Fruit fly (Drosophila melanogaster) whole organism, embryonic: ENCODE results near the gene simj.
A peak's percentile ranks its signal among the peaks of the same experiment; 100 is the strongest.

Experiments used
- Aef1 ChIP-seq: fragments of 200-800 bp; sonication (Bioruptor generic); IDR thresholded peaks from 3 replicates; pipeline ENCODE4 v1.3.6; 2022; ENCODE audit warnings: missing biosample characterization, missing genetic modification characterization
- Antp ChIP-seq: fragments of 200-800 bp; sonication (Bioruptor generic); optimal IDR thresholded peaks from 3 replicates; lab custom pipeline; 2016; ENCODE audit warnings: missing biosample characterization, missing genetic modification characterization
- Atf-2 ChIP-seq: fragments of 200-800 bp; sonication (Bioruptor generic); optimal IDR thresholded peaks from 2 replicates; lab custom pipeline; 2016; ENCODE audit warnings: missing biosample characterization, missing genetic modification characterization
- CG10147 ChIP-seq: fragments of 200-800 bp; sonication (Bioruptor generic); optimal IDR thresholded peaks from 2 replicates; lab custom pipeline; 2019; ENCODE audit warnings: missing biosample characterization, mild to moderate bottlenecking, missing genetic modification characterization, moderate library complexity
- CG14050 ChIP-seq: fragments of 200-800 bp; sonication (Bioruptor generic); IDR thresholded peaks from 3 replicates; pipeline ENCODE4 v1.3.6; 2022; ENCODE audit warnings: missing biosample characterization, missing genetic modification characterization
- CG1602 ChIP-seq: fragments of 200-800 bp; sonication (Bioruptor generic); optimal IDR thresholded peaks from 3 replicates; lab custom pipeline; 2016; ENCODE audit warnings: missing biosample characterization, missing genetic modification characterization
- CG1603 ChIP-seq: fragments of 200-800 bp; sonication (Bioruptor generic); optimal IDR thresholded peaks from 2 replicates; lab custom pipeline; 2019; ENCODE audit warnings: missing biosample characterization, mild to moderate bottlenecking, missing genetic modification characterization, moderate library complexity
- CG16813 ChIP-seq: fragments of 200-800 bp; sonication (Bioruptor generic); IDR thresholded peaks from 3 replicates; pipeline ENCODE4 v1.3.6; 2022; ENCODE audit warnings: missing biosample characterization, missing genetic modification characterization; ENCODE audit not compliant: partially characterized antibody
- CG17829 ChIP-seq: fragments of 200-800 bp; optimal IDR thresholded peaks from 2 replicates; lab custom pipeline; 2019; ENCODE audit warnings: missing biosample characterization, mild to moderate bottlenecking, missing genetic modification characterization, moderate library complexity
- CG34224 ChIP-seq: fragments of 200-800 bp; sonication (Bioruptor generic); IDR thresholded peaks from 3 replicates; pipeline ENCODE4 v1.3.6; 2022; ENCODE audit warnings: missing biosample characterization, missing genetic modification characterization; ENCODE audit not compliant: partially characterized antibody
- CG4282 ChIP-seq: fragments of 200-800 bp; sonication (Bioruptor generic); optimal IDR thresholded peaks from 2 replicates; lab custom pipeline; 2016; ENCODE audit warnings: missing biosample characterization, missing genetic modification characterization
- CG4820 ChIP-seq: fragments of 200-800 bp; sonication (Bioruptor generic); optimal IDR thresholded peaks from 3 replicates; lab custom pipeline; 2016; ENCODE audit warnings: missing biosample characterization, missing genetic modification characterization
- CG6175 ChIP-seq: fragments of 200-800 bp; sonication (Bioruptor generic); IDR thresholded peaks from 3 replicates; pipeline ENCODE4 v1.3.6; 2022; ENCODE audit warnings: missing biosample characterization, missing genetic modification characterization
- CG6813 ChIP-seq: fragments of 200-800 bp; sonication (Bioruptor generic); optimal IDR thresholded peaks from 2 replicates; lab custom pipeline; 2017; ENCODE audit warnings: missing biosample characterization, missing genetic modification characterization, mild to moderate bottlenecking, moderate library complexity, missing genetic modification reagents
- CG8290 ChIP-seq, 3 experiments: fragments of 200-800 bp; sonication (Bioruptor generic); optimal IDR thresholded peaks; 2 replicates each; lab custom pipeline; 2016 to 2019; ENCODE audit warnings: missing biosample characterization in 3 of 3, missing genetic modification characterization in 3 of 3, mild to moderate bottlenecking in 2 of 3, moderate library complexity in 1 of 3
- CG8388 ChIP-seq: fragments of 200-800 bp; sonication (Bioruptor generic); optimal IDR thresholded peaks from 2 replicates; lab custom pipeline; 2019; ENCODE audit warnings: missing biosample characterization, mild to moderate bottlenecking, missing genetic modification characterization, moderate library complexity
- CoRest ChIP-seq: fragments of 200-800 bp; sonication (Bioruptor generic); optimal IDR thresholded peaks from 3 replicates; lab custom pipeline; 2018; ENCODE audit warnings: missing biosample characterization, mild to moderate bottlenecking, missing genetic modification characterization, moderate library complexity
- Dll ChIP-seq: fragments of 200-800 bp; sonication (Bioruptor generic); IDR thresholded peaks from 4 replicates; pipeline ENCODE4 v1.3.6; 2022; ENCODE audit warnings: missing biosample characterization, missing genetic modification characterization; ENCODE audit not compliant: partially characterized antibody
- ERR ChIP-seq: fragments of 200-800 bp; sonication (Bioruptor generic); optimal IDR thresholded peaks from 2 replicates; lab custom pipeline; 2016; ENCODE audit warnings: missing biosample characterization, missing genetic modification characterization
- HLHmδ ChIP-seq: fragments of 200-800 bp; sonication (Bioruptor generic); optimal IDR thresholded peaks from 2 replicates; lab custom pipeline; 2018; ENCODE audit warnings: missing biosample characterization, mild to moderate bottlenecking, missing genetic modification characterization, moderate library complexity
- Hr3 ChIP-seq: fragments of 200-800 bp; sonication (Bioruptor generic); optimal IDR thresholded peaks from 3 replicates; lab custom pipeline; 2016; ENCODE audit warnings: missing biosample characterization, missing genetic modification characterization
- Lim3 ChIP-seq: fragments of 200-800 bp; sonication (Bioruptor generic); IDR thresholded peaks from 2 replicates; pipeline ENCODE4 v1.3.6; 2022; ENCODE audit warnings: missing biosample characterization, missing genetic modification characterization
- MTF-1 ChIP-seq: fragments of 200-800 bp; sonication (Bioruptor generic); optimal IDR thresholded peaks from 2 replicates; lab custom pipeline; 2018; ENCODE audit warnings: missing biosample characterization, mild to moderate bottlenecking, missing genetic modification characterization, borderline replicate concordance
- PHDP ChIP-seq: fragments of 200-800 bp; sonication (Bioruptor generic); optimal IDR thresholded peaks from 3 replicates; lab custom pipeline; 2018; ENCODE audit warnings: missing biosample characterization, mild to moderate bottlenecking, missing genetic modification characterization, moderate library complexity
- Sin3A ChIP-seq: fragments of >200 bp; optimal IDR thresholded peaks from 2 replicates; lab custom pipeline; 2018
- Taf1 ChIP-seq: fragments of 200-800 bp; sonication (Bioruptor generic); IDR thresholded peaks from 2 replicates; pipeline ENCODE4 v1.3.6; 2022; ENCODE audit warnings: missing biosample characterization, missing genetic modification characterization
- Xrp1 ChIP-seq: fragments of 200-800 bp; sonication (Bioruptor generic); IDR thresholded peaks from 2 replicates; pipeline ENCODE4 v1.3.6; 2022; ENCODE audit warnings: missing biosample characterization, missing genetic modification characterization
- ash1 ChIP-seq: fragments of 200-800 bp; sonication (Bioruptor generic); optimal IDR thresholded peaks from 2 replicates; lab custom pipeline; 2018; ENCODE audit warnings: missing biosample characterization, mild to moderate bottlenecking, missing genetic modification characterization
- br ChIP-seq: fragments of >200 bp; optimal IDR thresholded peaks from 2 replicates; lab custom pipeline; 2017
- btn ChIP-seq: fragments of 200-800 bp; sonication (Bioruptor generic); optimal IDR thresholded peaks from 2 replicates; lab custom pipeline; 2016; ENCODE audit warnings: missing biosample characterization, missing genetic modification characterization
- crp ChIP-seq, 2 experiments: fragments of 200-800 bp; sonication (Bioruptor generic); optimal IDR thresholded peaks; 2 replicates in 1 of 2; 3 replicates in 1 of 2; lab custom pipeline; 2017; ENCODE audit warnings: missing biosample characterization in 2 of 2, missing genetic modification characterization in 2 of 2, mild to moderate bottlenecking in 1 of 2, moderate library complexity in 1 of 2
- dimm ChIP-seq: fragments of 200-800 bp; sonication (Bioruptor generic); IDR thresholded peaks from 2 replicates; pipeline ENCODE4 v1.3.6; 2022; ENCODE audit warnings: missing biosample characterization, missing genetic modification characterization
- dpn ChIP-seq, 2 experiments: fragments of 200-800 bp; sonication (Bioruptor generic); optimal IDR thresholded peaks; 3 replicates each; lab custom pipeline; 2016; ENCODE audit warnings: missing biosample characterization in 2 of 2, missing genetic modification characterization in 2 of 2
- fd64A ChIP-seq: fragments of 200-800 bp; sonication (Bioruptor generic); optimal IDR thresholded peaks from 3 replicates; lab custom pipeline; 2018; ENCODE audit warnings: missing biosample characterization, mild to moderate bottlenecking, missing genetic modification characterization
- fd96Cb ChIP-seq: fragments of 200-800 bp; sonication (Bioruptor generic); optimal IDR thresholded peaks from 2 replicates; lab custom pipeline; 2018; ENCODE audit warnings: missing biosample characterization, mild to moderate bottlenecking, missing genetic modification characterization, moderate library complexity
- gcm ChIP-seq: fragments of 200-800 bp; sonication (Bioruptor generic); optimal IDR thresholded peaks from 2 replicates; lab custom pipeline; 2019; ENCODE audit warnings: missing biosample characterization, mild to moderate bottlenecking, missing genetic modification characterization, moderate library complexity
- grn ChIP-seq: fragments of 200-800 bp; sonication (Bioruptor generic); optimal IDR thresholded peaks from 3 replicates; lab custom pipeline; 2017; ENCODE audit warnings: missing biosample characterization, missing genetic modification characterization
- h ChIP-seq: fragments of >200 bp; optimal IDR thresholded peaks from 2 replicates; lab custom pipeline; 2017
- jumu ChIP-seq: fragments of 200-800 bp; sonication (Bioruptor generic); optimal IDR thresholded peaks from 3 replicates; lab custom pipeline; 2016; ENCODE audit warnings: missing biosample characterization, missing genetic modification characterization
- lola ChIP-seq, 3 experiments: fragments of >200 bp in 2 of 3; fragments of 200-800 bp in 1 of 3; sonication (Bioruptor generic) in 1 of 3; optimal IDR thresholded peaks; 2 replicates each; lab custom pipeline; 2017 to 2019; ENCODE audit warnings: missing biosample characterization in 3 of 3, missing genetic modification characterization in 3 of 3, mild to moderate bottlenecking in 1 of 3, moderate library complexity in 1 of 3
- lov ChIP-seq, 2 experiments: fragments of 200-800 bp in 1 of 2; fragments of >200 bp in 1 of 2; sonication (Bioruptor generic) in 1 of 2; IDR thresholded peaks in 1 of 2; optimal IDR thresholded peaks in 1 of 2; 2 replicates in 1 of 2; 3 replicates in 1 of 2; pipeline versions ENCODE4 v1.3.6 to Lab custom; 2017 to 2022; ENCODE audit warnings: missing biosample characterization in 1 of 2, missing genetic modification characterization in 1 of 2
- nau ChIP-seq: fragments of 200-800 bp; sonication (Bioruptor generic); optimal IDR thresholded peaks from 3 replicates; lab custom pipeline; 2017; ENCODE audit warnings: missing biosample characterization, mild to moderate bottlenecking, missing genetic modification characterization, missing genetic modification reagents
- psq ChIP-seq: fragments of 200-800 bp; sonication (Bioruptor generic); optimal IDR thresholded peaks from 2 replicates; lab custom pipeline; 2017; ENCODE audit warnings: missing biosample characterization, missing genetic modification characterization
- row ChIP-seq: fragments of 200-800 bp; sonication (Bioruptor generic); IDR thresholded peaks from 3 replicates; pipeline ENCODE4 v1.3.6; 2022; ENCODE audit warnings: missing biosample characterization, missing genetic modification characterization
- run ChIP-seq: fragments of 200-800 bp; sonication (Bioruptor generic); optimal IDR thresholded peaks from 3 replicates; lab custom pipeline; 2018; ENCODE audit warnings: missing biosample characterization, mild to moderate bottlenecking, missing genetic modification characterization
- sd ChIP-seq: fragments of 200-800 bp; sonication (Bioruptor generic); optimal IDR thresholded peaks from 3 replicates; lab custom pipeline; 2018; ENCODE audit warnings: missing biosample characterization, mild to moderate bottlenecking, missing genetic modification characterization, moderate library complexity
- tgo ChIP-seq: fragments of 200-800 bp; sonication (Bioruptor generic); IDR thresholded peaks from 3 replicates; pipeline ENCODE4 v1.3.6; 2022; ENCODE audit warnings: missing biosample characterization, missing genetic modification characterization
- trh ChIP-seq: fragments of 200-800 bp; sonication (Bioruptor generic); optimal IDR thresholded peaks from 2 replicates; lab custom pipeline; 2016; ENCODE audit warnings: missing biosample characterization, missing genetic modification characterization

The simj gene

dm6 chr3L:10660744-10661589 is 3.6 kb upstream of the simj start, which contains the start of the genes CG32066 and CG8003:
CG32066 (minus strand) TSS chr3L:10661013.
CG8003 (plus strand) TSS chr3L:10661475.
- TF ChIP-seq br, result no peak
- TF ChIP-seq psq, result no peak
- TF ChIP-seq CG6175 (GFP tag; lab: Robert Waterston, UW), result no peak
- TF ChIP-seq btn (GFP tag; lab: Kevin White, UChicago), result no peak
- TF ChIP-seq CG14050 (GFP tag; lab: Robert Waterston, UW), result 0 out of 3 replicates have a peak, but pooled peaks have one; percentile 32
- TF ChIP-seq h (lab: Kevin White, UChicago), result no peak
- TF ChIP-seq grn (GFP tag; lab: Kevin White, UChicago), result peak; percentile 53
- no peak for TF ChIP-seq Taf1
- peak; percentile 64 for TF ChIP-seq CG17829 (tag; lab: Kevin White, UChicago)
- TF ChIP-seq HLHmδ (GFP tag; lab: Kevin White, UChicago), result peak; percentile 76
- TF ChIP-seq MTF-1 (GFP tag; lab: Kevin White, UChicago), result peak; percentile 65
- TF ChIP-seq CoRest (tag; lab: Kevin White, UChicago), result peak; percentile 72
- TF ChIP-seq sd (tag; lab: Kevin White, UChicago), result peak; percentile 76
- no peak for TF ChIP-seq fd96Cb (tag; lab: Kevin White, UChicago)
- TF ChIP-seq CG1603 (tag; lab: Kevin White, UChicago), result peak; percentile 46
- no peak for TF ChIP-seq Atf-2 (GFP tag; lab: Kevin White, UChicago)
- peak; percentile 35; the same call in 1 of the 3 replicates for TF ChIP-seq tgo
- no peak for TF ChIP-seq jumu
- TF ChIP-seq Sin3A (lab: Kevin White, UChicago), result no peak
- TF ChIP-seq Aef1, result peak; percentile 65
- TF ChIP-seq Xrp1 (GFP tag; lab: Robert Waterston, UW), result no peak
- TF ChIP-seq row, result peak; percentile 82
- 0 out of 2 replicates have a peak, but pooled peaks have one; percentile 10 for TF ChIP-seq dimm
- TF ChIP-seq CG6813, result peak; percentile 9
- no peak for TF ChIP-seq Antp (GFP tag; lab: Kevin White, UChicago)
- TF ChIP-seq fd64A (GFP tag; lab: Kevin White, UChicago), result no peak
- no peak for TF ChIP-seq gcm (GFP tag; lab: Kevin White, UChicago)
- TF ChIP-seq CG34224, result peak; percentile 91
- peak; percentile 12 for TF ChIP-seq PHDP (tag; lab: Kevin White, UChicago)
- no peak for TF ChIP-seq CG4282 (GFP tag; lab: Kevin White, UChicago)
- no peak for TF ChIP-seq ERR (GFP tag; lab: Kevin White, UChicago)
- TF ChIP-seq nau, result peak; percentile 27
- peak; percentile 13 for TF ChIP-seq CG8388 (GFP tag; lab: Kevin White, UChicago)
- no peak for TF ChIP-seq Lim3 (GFP tag; lab: Robert Waterston, UW)
- peak in 1 of 2 experiments; percentile 6 for TF ChIP-seq dpn (GFP tag; optimal IDR thresholded peaks at IDR 0.05; lab: Kevin White, UChicago)
- peak; percentile 56 for TF ChIP-seq CG4820 (GFP tag; lab: Kevin White, UChicago)
- TF ChIP-seq CG1602 (GFP tag; lab: Kevin White, UChicago), result peak; percentile 52
- TF ChIP-seq trh (GFP tag; lab: Kevin White, UChicago), result no peak
- peak; percentile 38 for TF ChIP-seq CG8290 (GFP tag; optimal IDR thresholded peaks at IDR 0.05; lab: Kevin White, UChicago)
- peak in 1 of 2 experiments; percentile 78 for TF ChIP-seq CG8290 (tag; optimal IDR thresholded peaks at IDR 0.05; lab: Kevin White, UChicago)
- TF ChIP-seq Dll (GFP tag; lab: Robert Waterston, UW), result peak; percentile 94
- peak; percentile 94 for TF ChIP-seq CG16813 (GFP tag; lab: Robert Waterston, UW)
- TF ChIP-seq lola (GFP tag; optimal IDR thresholded peaks at IDR 0.05; lab: Kevin White, UChicago), result peak in 1 of 3 experiments; percentile 58
- no peak for TF ChIP-seq crp (GFP tag; optimal IDR thresholded peaks at IDR 0.05; lab: Kevin White, UChicago)
- TF ChIP-seq lov (optimal IDR thresholded peaks at IDR 0.05; lab: Kevin White, UChicago), result no peak
- no peak for TF ChIP-seq lov (GFP tag; IDR thresholded peaks at IDR 0.05; lab: Robert Waterston, UW)
- peak; percentile 40 for TF ChIP-seq Hr3
- TF ChIP-seq run (tag; lab: Kevin White, UChicago), result no peak
- no peak for TF ChIP-seq CG10147 (GFP tag; lab: Kevin White, UChicago)
- no peak for TF ChIP-seq ash1
